Fruit fly (Drosophila melanogaster) whole organism, embryonic: ENCODE measurements around the gene CG15145.

Source experiments
- Adf1 ChIP-seq: fragments of 200-800 bp; sonication (Bioruptor generic); IDR thresholded peaks from 2 replicates; pipeline ENCODE4 v1.3.6; 2022; ENCODE audit warnings: missing biosample characterization, missing genetic modification characterization
- Aef1 ChIP-seq: fragments of 200-800 bp; sonication (Bioruptor generic); IDR thresholded peaks from 3 replicates; pipeline ENCODE4 v1.3.6; 2022; ENCODE audit warnings: missing biosample characterization, missing genetic modification characterization
- CG10274 ChIP-seq: fragments of 200-800 bp; sonication (Bioruptor generic); optimal IDR thresholded peaks from 3 replicates; lab custom pipeline; 2017; ENCODE audit warnings: missing biosample characterization, mild to moderate bottlenecking, missing genetic modification characterization
- CG10979 ChIP-seq: fragments of 200-800 bp; sonication (Bioruptor generic); optimal IDR thresholded peaks from 2 replicates; lab custom pipeline; 2018; ENCODE audit warnings: missing biosample characterization, mild to moderate bottlenecking, missing genetic modification characterization, moderate library complexity
- CG12236 ChIP-seq: fragments of 200-800 bp; sonication (Bioruptor generic); optimal IDR thresholded peaks from 2 replicates; lab custom pipeline; 2016; ENCODE audit warnings: missing biosample characterization, missing genetic modification characterization
- CG1233 ChIP-seq: fragments of 200-800 bp; sonication (Bioruptor generic); optimal IDR thresholded peaks from 4 replicates; lab custom pipeline; 2018; ENCODE audit warnings: missing biosample characterization, mild to moderate bottlenecking, missing genetic modification characterization
- CG12391 ChIP-seq: fragments of 200-800 bp; sonication (Bioruptor generic); optimal IDR thresholded peaks from 3 replicates; lab custom pipeline; 2018; ENCODE audit warnings: missing biosample characterization, mild to moderate bottlenecking, missing genetic modification characterization, moderate library complexity
- CG13624 ChIP-seq: fragments of 200-800 bp; sonication (Bioruptor generic); optimal IDR thresholded peaks from 2 replicates; lab custom pipeline; 2016; ENCODE audit warnings: missing biosample characterization, missing genetic modification characterization
- CG13894 ChIP-seq: fragments of 200-800 bp; sonication (Bioruptor generic); optimal IDR thresholded peaks from 3 replicates; lab custom pipeline; 2018; ENCODE audit warnings: missing biosample characterization, mild to moderate bottlenecking, missing genetic modification characterization, moderate library complexity
- CG14014 ChIP-seq: fragments of 200-800 bp; sonication (Bioruptor generic); IDR thresholded peaks from 2 replicates; pipeline ENCODE4 v1.3.6; 2022; ENCODE audit warnings: missing biosample characterization, missing genetic modification characterization
- CG15696 ChIP-seq: fragments of 200-800 bp; sonication (Bioruptor generic); optimal IDR thresholded peaks from 2 replicates; lab custom pipeline; 2019; ENCODE audit warnings: missing biosample characterization, mild to moderate bottlenecking, missing genetic modification characterization, moderate library complexity
- CG1603 ChIP-seq: fragments of 200-800 bp; sonication (Bioruptor generic); optimal IDR thresholded peaks from 2 replicates; lab custom pipeline; 2019; ENCODE audit warnings: missing biosample characterization, mild to moderate bottlenecking, missing genetic modification characterization, moderate library complexity
- CG17186 ChIP-seq: fragments of 200-800 bp; sonication (Bioruptor generic); optimal IDR thresholded peaks from 3 replicates; lab custom pipeline; 2017; ENCODE audit warnings: missing biosample characterization, missing genetic modification reagents, missing genetic modification characterization
- CG17359 ChIP-seq: fragments of 200-800 bp; sonication (Bioruptor generic); optimal IDR thresholded peaks from 3 replicates; lab custom pipeline; 2018; ENCODE audit warnings: missing biosample characterization, mild to moderate bottlenecking, missing genetic modification characterization, moderate library complexity
- CG31365 ChIP-seq: fragments of 200-800 bp; sonication (Bioruptor generic); optimal IDR thresholded peaks from 2 replicates; lab custom pipeline; 2018; ENCODE audit warnings: missing biosample characterization, mild to moderate bottlenecking, missing genetic modification characterization
- CG3281 ChIP-seq: fragments of 200-800 bp; sonication (Bioruptor generic); optimal IDR thresholded peaks from 3 replicates; lab custom pipeline; 2017; ENCODE audit warnings: missing biosample characterization, mild to moderate bottlenecking, missing genetic modification characterization
- CG6175 ChIP-seq: fragments of 200-800 bp; sonication (Bioruptor generic); IDR thresholded peaks from 3 replicates; pipeline ENCODE4 v1.3.6; 2022; ENCODE audit warnings: missing biosample characterization, missing genetic modification characterization
- CG6791 ChIP-seq: fragments of 200-800 bp; sonication (Bioruptor generic); IDR thresholded peaks from 3 replicates; pipeline ENCODE4 v1.3.6; 2022; ENCODE audit warnings: missing biosample characterization, missing genetic modification characterization; ENCODE audit not compliant: partially characterized antibody
- CG7357 ChIP-seq: fragments of 200-800 bp; sonication (Bioruptor generic); IDR thresholded peaks from 3 replicates; pipeline ENCODE4 v1.3.6; 2022; ENCODE audit warnings: missing biosample characterization, missing genetic modification characterization
- CG7372 ChIP-seq: fragments of 200-800 bp; sonication (Bioruptor generic); IDR thresholded peaks from 2 replicates; pipeline ENCODE4 v1.3.6; 2022; ENCODE audit warnings: missing biosample characterization, missing genetic modification characterization
- CG7556 ChIP-seq: fragments of 200-800 bp; sonication (Bioruptor generic); optimal IDR thresholded peaks from 2 replicates; lab custom pipeline; 2017; ENCODE audit warnings: missing biosample characterization, mild to moderate bottlenecking, missing genetic modification characterization
- CG9817 ChIP-seq: fragments of 200-800 bp; sonication (Bioruptor generic); optimal IDR thresholded peaks from 2 replicates; lab custom pipeline; 2018; ENCODE audit warnings: missing biosample characterization, mild to moderate bottlenecking, missing genetic modification characterization, moderate library complexity
- Dbx ChIP-seq: fragments of 200-800 bp; sonication (Bioruptor generic); IDR thresholded peaks from 3 replicates; pipeline ENCODE4 v1.3.6; 2022; ENCODE audit warnings: missing biosample characterization, missing genetic modification characterization
- Gsc ChIP-seq: fragments of 200-800 bp; sonication (Bioruptor generic); IDR thresholded peaks from 2 replicates; pipeline ENCODE4 v1.3.6; 2022; ENCODE audit warnings: missing biosample characterization, missing genetic modification characterization
- HLH54F ChIP-seq: fragments of 200-800 bp; sonication (Bioruptor generic); optimal IDR thresholded peaks from 3 replicates; lab custom pipeline; 2016; ENCODE audit warnings: missing biosample characterization, missing genetic modification characterization
- Hey ChIP-seq: fragments of 200-800 bp; sonication (Bioruptor generic); optimal IDR thresholded peaks from 3 replicates; lab custom pipeline; 2018; ENCODE audit warnings: missing biosample characterization, mild to moderate bottlenecking, missing genetic modification characterization
- Hr3 ChIP-seq: fragments of 200-800 bp; sonication (Bioruptor generic); optimal IDR thresholded peaks from 3 replicates; lab custom pipeline; 2016; ENCODE audit warnings: missing biosample characterization, missing genetic modification characterization
- Lim3 ChIP-seq: fragments of 200-800 bp; sonication (Bioruptor generic); IDR thresholded peaks from 2 replicates; pipeline ENCODE4 v1.3.6; 2022; ENCODE audit warnings: missing biosample characterization, missing genetic modification characterization
- MTF-1 ChIP-seq: fragments of 200-800 bp; sonication (Bioruptor generic); optimal IDR thresholded peaks from 2 replicates; lab custom pipeline; 2018; ENCODE audit warnings: missing biosample characterization, mild to moderate bottlenecking, missing genetic modification characterization, borderline replicate concordance
- Max ChIP-seq: fragments of 200-800 bp; sonication (Bioruptor generic); optimal IDR thresholded peaks from 2 replicates; lab custom pipeline; 2016; ENCODE audit warnings: missing biosample characterization, mild to moderate bottlenecking, missing genetic modification characterization
- Med ChIP-seq: fragments of 200-800 bp; sonication (Bioruptor generic); peaks from one replicate; lab custom pipeline; 2016; ENCODE audit warnings: missing biosample characterization, missing genetic modification characterization, mild to moderate bottlenecking, inconsistent platforms, moderate library complexity
- Mes4 ChIP-seq: fragments of 200-800 bp; sonication (Bioruptor generic); optimal IDR thresholded peaks from 2 replicates; lab custom pipeline; 2016; ENCODE audit warnings: missing biosample characterization, missing genetic modification characterization
- NC2α ChIP-seq: fragments of 200-800 bp; sonication (Bioruptor generic); optimal IDR thresholded peaks from 2 replicates; lab custom pipeline; 2016; ENCODE audit warnings: missing biosample characterization, missing genetic modification characterization
- NfI ChIP-seq: fragments of 200-800 bp; sonication (Bioruptor generic); optimal IDR thresholded peaks from 3 replicates; lab custom pipeline; 2018; ENCODE audit warnings: missing biosample characterization, mild to moderate bottlenecking, missing genetic modification characterization, moderate library complexity
- abd-A ChIP-seq: fragments of 200-800 bp; sonication (Bioruptor generic); optimal IDR thresholded peaks from 3 replicates; lab custom pipeline; 2019; ENCODE audit warnings: missing biosample characterization, mild to moderate bottlenecking, missing genetic modification characterization, moderate library complexity
- amos ChIP-seq: fragments of 200-800 bp; sonication (Bioruptor generic); IDR thresholded peaks from 2 replicates; pipeline ENCODE4 v1.3.6; 2022; ENCODE audit warnings: missing biosample characterization, missing genetic modification characterization; ENCODE audit not compliant: partially characterized antibody
- bcd ChIP-seq: fragments of 200-800 bp; sonication (Bioruptor generic); optimal IDR thresholded peaks from 2 replicates; lab custom pipeline; 2017; ENCODE audit warnings: missing biosample characterization, mild to moderate bottlenecking, missing genetic modification characterization
- cg ChIP-seq: fragments of 200-800 bp; sonication (Bioruptor generic); optimal IDR thresholded peaks from 3 replicates; lab custom pipeline; 2019; ENCODE audit warnings: missing biosample characterization, mild to moderate bottlenecking, missing genetic modification characterization, moderate library complexity
- chinmo ChIP-seq: fragments of 200-800 bp; sonication (Bioruptor generic); IDR thresholded peaks from 4 replicates; pipeline ENCODE4 v1.3.6; 2022; ENCODE audit warnings: missing biosample characterization, missing genetic modification characterization; ENCODE audit not compliant: partially characterized antibody
- chm ChIP-seq: fragments of 200-800 bp; sonication (Bioruptor generic); IDR thresholded peaks from 2 replicates; pipeline ENCODE4 v1.3.6; 2022; ENCODE audit warnings: missing biosample characterization, missing genetic modification characterization
- crp ChIP-seq, 2 experiments: fragments of 200-800 bp; sonication (Bioruptor generic); optimal IDR thresholded peaks; 2 replicates in 1 of 2; 3 replicates in 1 of 2; lab custom pipeline; 2017; ENCODE audit warnings: missing biosample characterization in 2 of 2, missing genetic modification characterization in 2 of 2, mild to moderate bottlenecking in 1 of 2, moderate library complexity in 1 of 2
- dimm ChIP-seq: fragments of 200-800 bp; sonication (Bioruptor generic); IDR thresholded peaks from 2 replicates; pipeline ENCODE4 v1.3.6; 2022; ENCODE audit warnings: missing biosample characterization, missing genetic modification characterization
- eve ChIP-seq, 2 experiments: fragments of >200 bp; optimal IDR thresholded peaks; 2 replicates each; lab custom pipeline; 2017; ENCODE audit warnings: missing biosample characterization in 2 of 2, missing genetic modification characterization in 2 of 2
- gce ChIP-seq: fragments of 200-800 bp; sonication (Bioruptor generic); IDR thresholded peaks from 3 replicates; pipeline ENCODE4 v1.3.6; 2022; ENCODE audit warnings: missing biosample characterization, missing genetic modification characterization
- h ChIP-seq: fragments of >200 bp; optimal IDR thresholded peaks from 2 replicates; lab custom pipeline; 2017
- jumu ChIP-seq: fragments of 200-800 bp; sonication (Bioruptor generic); optimal IDR thresholded peaks from 3 replicates; lab custom pipeline; 2016; ENCODE audit warnings: missing biosample characterization, missing genetic modification characterization
- lab ChIP-seq: fragments of 200-800 bp; sonication (Bioruptor generic); optimal IDR thresholded peaks from 3 replicates; lab custom pipeline; 2017; ENCODE audit warnings: missing biosample characterization, missing genetic modification characterization, mild to moderate bottlenecking, moderate library complexity, missing genetic modification reagents
- lbe ChIP-seq: fragments of 200-800 bp; sonication (Bioruptor generic); optimal IDR thresholded peaks from 2 replicates; lab custom pipeline; 2016; ENCODE audit warnings: missing biosample characterization, mild to moderate bottlenecking, missing genetic modification characterization
- p53 ChIP-seq: fragments of 200-800 bp; sonication (Bioruptor generic); optimal IDR thresholded peaks from 2 replicates; lab custom pipeline; 2016; ENCODE audit warnings: missing biosample characterization, missing genetic modification characterization
- ssp ChIP-seq: fragments of 200-800 bp; sonication (Bioruptor generic); IDR thresholded peaks from 2 replicates; pipeline ENCODE4 v1.3.6; 2022; ENCODE audit warnings: missing biosample characterization, missing genetic modification characterization
- tio ChIP-seq: fragments of 200-800 bp; sonication (Bioruptor generic); optimal IDR thresholded peaks from 2 replicates; lab custom pipeline; 2017; ENCODE audit warnings: missing biosample characterization, missing genetic modification characterization, inconsistent platforms
- wek ChIP-seq: fragments of 200-800 bp; sonication (Bioruptor generic); optimal IDR thresholded peaks from 3 replicates; lab custom pipeline; 2018; ENCODE audit warnings: missing biosample characterization, mild to moderate bottlenecking, missing genetic modification characterization, moderate library complexity

The CG15145 gene

DNA sequence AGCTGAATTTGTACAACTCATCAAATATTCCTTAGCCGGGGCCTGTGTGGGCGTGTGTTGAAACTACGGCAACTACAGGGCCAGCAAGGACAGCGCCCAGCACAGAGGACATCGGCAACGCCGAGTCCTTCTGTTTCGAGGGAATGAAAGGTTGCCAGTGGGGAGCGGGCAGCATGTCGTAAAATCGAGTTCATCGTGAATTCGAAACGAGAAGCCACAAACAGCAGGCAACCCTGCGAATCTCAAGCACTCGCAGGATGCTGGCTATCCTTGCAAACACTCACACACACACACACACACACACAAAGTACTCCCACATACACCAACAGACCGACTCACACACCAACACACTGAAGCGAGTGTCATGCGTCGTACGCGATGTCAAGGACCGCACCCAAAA lies 29.9 kb upstream of the CG15145 start:
- TF ChIP-seq bcd (GFP tag; lab: Kevin White, UChicago) (no peak), CG10274 (GFP tag; lab: Kevin White, UChicago) (no peak), Adf1 (GFP tag; lab: Robert Waterston, UW) (peak; percentile 30; the same call in 1 of the 2 replicates), cg (GFP tag; lab: Kevin White, UChicago) (peak; percentile 21), CG1233 (GFP tag; lab: Kevin White, UChicago) (no peak), CG6175 (GFP tag; lab: Robert Waterston, UW) (no peak), Mes4 (GFP tag; lab: Kevin White, UChicago) (no peak), CG12236 (no peak), eve (GFP tag; optimal IDR thresholded peaks at IDR 0.05; lab: Kevin White, UChicago) (no peak), crp (GFP tag; optimal IDR thresholded peaks at IDR 0.05; lab: Kevin White, UChicago) (no peak), NC2α (GFP tag; lab: Kevin White, UChicago) (no peak), Med (GFP tag; lab: Kevin White, UChicago) (peak; percentile 68), CG15696 (tag; lab: Kevin White, UChicago) (no peak), Hr3 (GFP tag; lab: Kevin White, UChicago) (no peak), CG31365 (tag; lab: Kevin White, UChicago) (no peak), Max (GFP tag; lab: Kevin White, UChicago) (no peak), CG17359 (no peak), lab (GFP tag; lab: Kevin White, UChicago) (no peak), gce (no peak), dimm (GFP tag; lab: Robert Waterston, UW) (no peak), Hey (tag; lab: Kevin White, UChicago) (no peak), CG9817 (tag; lab: Kevin White, UChicago) (no peak), amos (GFP tag; lab: Robert Waterston, UW) (no peak), p53 (GFP tag; lab: Kevin White, UChicago) (no peak), NfI (GFP tag; lab: Kevin White, UChicago) (no peak), abd-A (tag; lab: Kevin White, UChicago) (peak; percentile 72), jumu (GFP tag; lab: Kevin White, UChicago) (no peak), CG12391 (tag; lab: Kevin White, UChicago) (no peak), CG1603 (no peak), HLH54F (GFP tag; lab: Kevin White, UChicago) (no peak), CG7556 (GFP tag; lab: Kevin White, UChicago) (no peak), lbe (GFP tag; lab: Kevin White, UChicago) (no peak), h (no peak), chm (GFP tag; lab: Robert Waterston, UW) (0 out of 2 replicates have a peak, but pooled peaks have one; percentile 28), wek (no peak), chinmo (GFP tag; lab: Robert Waterston, UW) (0 out of 4 replicates have a peak, but pooled peaks have one; percentile 61), CG6791 (GFP tag; lab: Robert Waterston, UW) (no peak), CG10979 (tag; lab: Kevin White, UChicago) (no peak), Aef1 (no peak), Dbx (0 out of 3 replicates have a peak, but pooled peaks have one; percentile 20), CG14014 (no peak), CG13894 (tag; lab: Kevin White, UChicago) (no peak), MTF-1 (no peak), CG17186 (no peak), CG7372 (GFP tag; lab: Robert Waterston, UW) (no peak), ssp (GFP tag; lab: Robert Waterston, UW) (no peak), CG3281 (GFP tag; lab: Kevin White, UChicago) (no peak), tio (no peak), CG13624 (GFP tag; lab: Kevin White, UChicago) (no peak), Gsc (no peak), CG7357 (GFP tag; lab: Robert Waterston, UW) (no peak), Lim3 (GFP tag; lab: Robert Waterston, UW) (no peak)
